Worm (Caenorhabditis elegans): ENCODE measurements around the gene Y57G11C.1131.
A peak's percentile ranks its signal among the peaks of the same experiment; 100 is the strongest.

Y57G11C.1131 gene

DNA sequence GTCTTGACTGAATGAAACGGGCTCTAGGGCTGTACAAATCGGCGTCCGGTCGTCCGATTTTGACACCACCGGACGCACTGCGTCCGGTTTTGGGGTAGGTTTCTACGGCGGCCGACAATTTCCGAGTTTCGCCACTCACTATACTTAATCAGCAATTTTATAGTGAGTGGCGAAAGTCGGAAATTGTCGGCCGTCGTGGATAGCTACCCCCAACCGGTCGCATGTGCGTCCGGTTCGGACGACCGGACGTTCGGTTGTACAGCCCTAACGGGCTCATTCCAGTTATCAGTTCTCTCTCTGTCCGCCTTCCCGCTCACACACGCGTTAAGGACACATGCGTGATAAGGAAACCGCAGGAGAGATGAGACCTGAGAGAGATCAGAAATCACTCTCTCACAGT lies at the start of gene Y57G11C.1131:
Gene Y57G11C.1131 (plus strand): TSS at position 333 of the 400 bp plus-strand sequence.
- TF ChIP-seq elt-2 (tag; optimal IDR thresholded peaks at IDR 0.05) (peak; percentile 28), dmd-4 (tag; optimal IDR thresholded peaks at IDR 0.05; ENCODE audit: borderline replicate concordance) (no peak)

ce11 chrIV:14883812-14884211 lies 49.0 kb upstream of the Y57G11C.1131 start:
- TF ChIP-seq unc-86 (tag; optimal IDR thresholded peaks at IDR 0.05) (no peak), K09A11.1 (tag; optimal IDR thresholded peaks at IDR 0.05; ENCODE audit: insufficient read depth) (no peak), elt-2 (tag; optimal IDR thresholded peaks at IDR 0.05) (peak; percentile 44), pqm-1 (tag; optimal IDR thresholded peaks at IDR 0.05) (peak; percentile 11), ceh-18 (tag; optimal IDR thresholded peaks at IDR 0.05) (no peak)

DNA sequence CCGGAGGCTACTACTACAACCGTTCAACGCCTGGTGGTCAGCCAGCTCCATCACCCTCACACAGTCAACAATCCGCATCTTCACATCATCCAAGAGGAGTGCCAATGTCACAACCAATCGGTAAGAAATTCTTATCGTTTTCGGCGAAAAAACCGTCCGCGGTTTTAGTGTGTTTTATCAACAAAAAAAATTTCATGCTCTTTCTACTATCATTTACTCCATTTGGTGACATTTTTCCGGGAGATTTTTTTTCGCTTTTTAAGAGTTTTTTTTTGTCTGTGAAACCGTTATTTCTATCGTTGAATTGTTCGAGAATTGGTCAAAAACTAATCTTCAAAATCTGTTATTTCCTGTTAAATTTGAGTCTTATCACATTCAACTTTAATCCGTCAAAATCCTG lies 47.2 kb upstream of the Y57G11C.1131 start:
- TF ChIP-seq elt-4 (tag; optimal IDR thresholded peaks at IDR 0.05) (no peak), ttx-3 (tag; optimal IDR thresholded peaks at IDR 0.05) (no peak), unc-3 (GFP tag; conservative IDR thresholded peaks at IDR 0.05) (no peak), unc-3 (tag; optimal IDR thresholded peaks at IDR 0.05) (no peak)

DNA sequence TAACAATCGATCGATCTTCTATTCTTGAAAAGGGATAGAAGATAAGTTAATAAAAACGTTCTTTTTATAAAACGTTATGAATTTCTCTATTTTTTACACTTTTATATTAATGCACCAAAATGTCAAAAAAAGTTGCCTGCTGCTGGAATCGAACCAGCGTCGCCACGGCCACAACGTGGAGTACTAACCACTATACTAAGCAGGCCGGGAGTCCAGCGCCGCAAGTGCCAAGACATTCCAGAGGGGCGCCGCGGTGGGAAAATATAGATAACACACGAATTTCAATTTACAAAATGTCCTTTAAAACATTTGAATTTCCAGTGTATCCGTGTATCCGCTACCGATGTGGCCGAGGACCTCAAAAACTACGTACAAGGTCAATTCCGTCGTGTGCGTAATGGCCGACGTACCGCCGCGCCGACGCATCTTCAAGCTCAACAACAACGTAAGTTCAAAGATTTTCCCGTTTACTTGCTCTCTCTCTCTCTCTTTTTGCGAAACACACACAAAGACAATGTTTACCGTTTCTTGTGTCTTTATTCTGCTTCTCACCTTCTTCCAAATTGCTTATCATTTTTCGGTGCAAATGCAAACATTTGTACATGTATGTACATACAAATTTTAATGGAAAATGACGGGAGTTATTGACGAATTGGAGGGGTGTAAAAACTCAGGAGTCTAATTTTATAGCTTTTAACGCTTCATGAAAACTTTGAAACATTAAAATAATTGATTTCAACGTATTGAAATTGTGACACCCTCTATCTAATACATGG lies 43.7 kb upstream of the Y57G11C.1131 start:
- TF ChIP-seq nfya-1 (tag; optimal IDR thresholded peaks at IDR 0.05) (no peak), hlh-15 (tag; optimal IDR thresholded peaks at IDR 0.05) (no peak), ceh-48 (tag; optimal IDR thresholded peaks at IDR 0.05) (no peak), pat-9 (tag; optimal IDR thresholded peaks at IDR 0.05) (no peak), elt-4 (tag; optimal IDR thresholded peaks at IDR 0.05) (no peak), gmeb-2 (tag; optimal IDR thresholded peaks at IDR 0.05) (no peak), T23F11.4 (GFP tag; optimal IDR thresholded peaks at IDR 0.05) (no peak), madf-2 (tag; optimal IDR thresholded peaks at IDR 0.05) (no peak), hlh-13 (GFP tag; optimal IDR thresholded peaks at IDR 0.05) (no peak), fkh-6 (tag; optimal IDR thresholded peaks at IDR 0.05) (no peak), pros-1 (tag; optimal IDR thresholded peaks at IDR 0.05) (no peak), zip-5 (tag; optimal IDR thresholded peaks at IDR 0.05) (no peak), che-1 (tag; optimal IDR thresholded peaks at IDR 0.05) (no peak), ceh-14 (tag; optimal IDR thresholded peaks at IDR 0.05) (no peak), dmd-4 (tag; optimal IDR thresholded peaks at IDR 0.05; ENCODE audit: borderline replicate concordance) (no peak), nhr-232 (tag; optimal IDR thresholded peaks at IDR 0.05) (no peak), ceh-18 (tag; optimal IDR thresholded peaks at IDR 0.05) (no peak), eyg-1 (tag; optimal IDR thresholded peaks at IDR 0.05) (no peak)

- TF ChIP-seq gmeb-2 (tag; optimal IDR thresholded peaks at IDR 0.05) (no peak), ama-1 (optimal IDR thresholded peaks at IDR 0.05) (no peak), unc-55 (GFP tag; optimal IDR thresholded peaks at IDR 0.05) (no peak), ttx-3 (tag; optimal IDR thresholded peaks at IDR 0.05) (no peak), hlh-30 (tag; optimal IDR thresholded peaks at IDR 0.05; ENCODE audit: insufficient read depth) (no peak), ceh-22 (tag; optimal IDR thresholded peaks at IDR 0.05) (no peak), mec-3 (tag; optimal IDR thresholded peaks at IDR 0.05; ENCODE audit: borderline replicate concordance) (no peak), npax-4 (tag; optimal IDR thresholded peaks at IDR 0.05) (no peak), F13H6.1 (tag; optimal IDR thresholded peaks at IDR 0.05) (no peak), ceh-30 (tag; optimal IDR thresholded peaks at IDR 0.05) (no peak), pat-9 (tag; optimal IDR thresholded peaks at IDR 0.05) (no peak), tbx-7 (tag; optimal IDR thresholded peaks at IDR 0.05) (no peak), hlh-8 (tag; optimal IDR thresholded peaks at IDR 0.05) (no peak)
Measured at ce11 chrIV:14890914-14891313, 41.9 kb upstream of the Y57G11C.1131 start.

Measured in whole organism, late embryonic.